Fruit fly (Drosophila melanogaster): ENCODE data around the gene Ref2.

Gene Ref2

dm6 chr2L:12586858-12587257 lies 59.3 kb downstream of the Ref2 start (continued):
- TF ChIP-seq N (GFP tag; optimal IDR thresholded peaks at IDR 0.05) (peak; percentile 93), pan (optimal IDR thresholded peaks at IDR 0.05) (no peak), foxo (GFP tag; optimal IDR thresholded peaks at IDR 0.05) (no peak)

- TF ChIP-seq dl (GFP tag; optimal IDR thresholded peaks at IDR 0.05; ENCODE audit: insufficient read depth in 1 of 2, partially characterized antibody in 2 of 2) (no peak), HLH106 (tag; optimal IDR thresholded peaks at IDR 0.05) (no peak)
These were observed 67.1 kb downstream of the Ref2 start for dm6 chr2L:12579089-12579488.

- TF ChIP-seq psq (GFP tag; optimal IDR thresholded peaks at IDR 0.05), result no peak
- no peak for TF ChIP-seq h (GFP tag; optimal IDR thresholded peaks at IDR 0.05)
- no peak for TF ChIP-seq dl (GFP tag; optimal IDR thresholded peaks at IDR 0.05; ENCODE audit: insufficient read depth in 1 of 2, partially characterized antibody in 2 of 2)
- TF ChIP-seq GATAd (GFP tag; optimal IDR thresholded peaks at IDR 0.05), result no peak
- TF ChIP-seq Sp1 (GFP tag; optimal IDR thresholded peaks at IDR 0.05), result no peak
- TF ChIP-seq Myc (optimal IDR thresholded peaks at IDR 0.05), result no peak
- TF ChIP-seq foxo (GFP tag; optimal IDR thresholded peaks at IDR 0.05), result no peak
- no peak for TF ChIP-seq tai (GFP tag; optimal IDR thresholded peaks at IDR 0.05)
- TF ChIP-seq usp (GFP tag; optimal IDR thresholded peaks at IDR 0.05), result no peak
- TF ChIP-seq HLH106 (tag; optimal IDR thresholded peaks at IDR 0.05), result no peak
- no peak for TF ChIP-seq Jra (GFP tag; optimal IDR thresholded peaks at IDR 0.05)
- TF ChIP-seq Dif (GFP tag; optimal IDR thresholded peaks at IDR 0.05; ENCODE audit: partially characterized antibody), result no peak
- TF ChIP-seq Mio (GFP tag; optimal IDR thresholded peaks at IDR 0.05), result no peak
These were observed 71.1 kb downstream of the Ref2 start for dm6 chr2L:12574979-12575500.

dm6 chr2L:12566886-12567666 lies 79.1 kb downstream of the Ref2 start:
- TF ChIP-seq usp (GFP tag; optimal IDR thresholded peaks at IDR 0.05) (no peak), br (GFP tag; optimal IDR thresholded peaks at IDR 0.05) (no peak), psq (GFP tag; optimal IDR thresholded peaks at IDR 0.05) (no peak), dmrt93B (GFP tag; optimal IDR thresholded peaks at IDR 0.05) (no peak), Dif (GFP tag; optimal IDR thresholded peaks at IDR 0.05; ENCODE audit: partially characterized antibody) (no peak), Dfd (GFP tag; optimal IDR thresholded peaks at IDR 0.05) (no peak), h (GFP tag; optimal IDR thresholded peaks at IDR 0.05) (no peak), Rel (GFP tag; optimal IDR thresholded peaks at IDR 0.05) (no peak), Rel (tag; optimal IDR thresholded peaks at IDR 0.05) (no peak), brk (GFP tag; optimal IDR thresholded peaks at IDR 0.05) (no peak), dsf (GFP tag; optimal IDR thresholded peaks at IDR 0.05; ENCODE audit: borderline replicate concordance) (no peak), pan (optimal IDR thresholded peaks at IDR 0.05) (no peak), fru (GFP tag; optimal IDR thresholded peaks at IDR 0.05) (no peak), CG32264 (GFP tag; optimal IDR thresholded peaks at IDR 0.05) (no peak), lola (GFP tag; optimal IDR thresholded peaks at IDR 0.05) (no peak), sv (GFP tag; optimal IDR thresholded peaks at IDR 0.05) (no peak), Sp1 (GFP tag; optimal IDR thresholded peaks at IDR 0.05) (no peak), ey (GFP tag; optimal IDR thresholded peaks at IDR 0.05) (no peak), woc (GFP tag; optimal IDR thresholded peaks at IDR 0.05) (no peak)
